Worm (Caenorhabditis elegans) whole organism, L4 larva: ENCODE measurements around the gene aex-2.
"Not testable (repeated sequence)": the region's sequence is repeated elsewhere in the genome, so short reads cannot be mapped to it uniquely, and the experiment has no call there.

Experiments used
- F49E8.2 ChIP-seq: sonication (generic microtip); optimal IDR thresholded peaks from 2 replicates; lab custom pipeline; 2016; ENCODE audit warnings: missing compliant biosample characterization, mild to moderate bottlenecking, missing genetic modification characterization, borderline replicate concordance
- T20F7.1 ChIP-seq: fragments of 200-800 bp; sonication (Bioruptor generic); optimal IDR thresholded peaks from 2 replicates; lab custom pipeline; 2018; ENCODE audit warnings: mild to moderate bottlenecking, missing genetic modification characterization, missing compliant biosample characterization
- Y5F2A.4 ChIP-seq: fragments of 200-800 bp; sonication (Bioruptor generic); optimal IDR thresholded peaks from 2 replicates; lab custom pipeline; 2018; ENCODE audit warnings: mild to moderate bottlenecking, missing genetic modification characterization, missing compliant biosample characterization
- ZK337.2 ChIP-seq: fragments of 200-800 bp; sonication (Bioruptor generic); IDR thresholded peaks from 2 replicates; pipeline ENCODE4 v1.3.6; 2022; ENCODE audit warnings: missing genetic modification reagents, missing genetic modification characterization, missing compliant biosample characterization
- ZK546.5 ChIP-seq, 2 experiments: sonication (generic microtip); optimal IDR thresholded peaks; 2 replicates each; lab custom pipeline; 2017; ENCODE audit warnings: missing biosample characterization in 2 of 2, missing genetic modification characterization in 2 of 2
- aha-1 ChIP-seq: fragments of 150-350 bp; peaks from one replicate; lab custom pipeline; 2014; ENCODE audit warnings: missing biosample characterization, missing genetic modification characterization
- aly-2 ChIP-seq: sonication (generic microtip); optimal IDR thresholded peaks from 2 replicates; lab custom pipeline; 2018; ENCODE audit warnings: missing biosample characterization, missing genetic modification characterization
- arid-1 ChIP-seq: fragments of 200-800 bp; sonication (Bioruptor generic); conservative IDR thresholded peaks from 2 replicates; pipeline ENCODE4 v1.3.6; 2022; ENCODE audit warnings: missing genetic modification reagents, missing genetic modification characterization, missing compliant biosample characterization
- ceh-44 ChIP-seq: fragments of 200-800 bp; sonication (Bioruptor generic); IDR thresholded peaks from 2 replicates; pipeline ENCODE4 v1.3.6; 2022; ENCODE audit warnings: missing genetic modification reagents, missing genetic modification characterization, missing compliant biosample characterization
- cey-2 ChIP-seq: sonication (generic microtip); optimal IDR thresholded peaks from 3 replicates; lab custom pipeline; 2017; ENCODE audit warnings: missing genetic modification characterization, mild to moderate bottlenecking, missing compliant biosample characterization, antibody characterized with exemption, borderline replicate concordance; ENCODE audit not compliant: insufficient read depth
- ctbp-1 ChIP-seq: fragments of 200-800 bp; sonication (Bioruptor generic); IDR thresholded peaks from 2 replicates; pipeline ENCODE4 v1.3.6; 2022; ENCODE audit warnings: missing genetic modification reagents, missing genetic modification characterization, missing compliant biosample characterization
- daf-19 ChIP-seq: fragments of 200-800 bp; sonication (Bioruptor generic); conservative IDR thresholded peaks from 2 replicates; pipeline ENCODE4 v1.3.6; 2022; ENCODE audit warnings: missing genetic modification characterization, missing compliant biosample characterization
- dmd-6 ChIP-seq: fragments of 200-800 bp; sonication (Bioruptor generic); IDR thresholded peaks from 2 replicates; pipeline ENCODE4 v1.3.6; 2022; ENCODE audit warnings: missing genetic modification reagents, missing genetic modification characterization, missing compliant biosample characterization
- dmd-8 ChIP-seq: fragments of 200-800 bp; sonication (Bioruptor generic); IDR thresholded peaks from 2 replicates; pipeline ENCODE4 v1.3.6; 2022; ENCODE audit warnings: missing genetic modification characterization, missing compliant biosample characterization
- dmd-9 ChIP-seq: fragments of 200-800 bp; sonication (Bioruptor generic); IDR thresholded peaks from 2 replicates; pipeline ENCODE4 v1.3.6; 2022; ENCODE audit warnings: missing genetic modification reagents, missing genetic modification characterization, missing compliant biosample characterization
- fkh-10 ChIP-seq: fragments of 150-350 bp; optimal IDR thresholded peaks from 2 replicates; lab custom pipeline; 2014; ENCODE audit warnings: missing biosample characterization, missing genetic modification reagents, missing genetic modification characterization
- hlh-11 ChIP-seq: fragments of 200-800 bp; sonication (Bioruptor generic); optimal IDR thresholded peaks from 2 replicates; lab custom pipeline; 2018; ENCODE audit warnings: mild to moderate bottlenecking, missing genetic modification characterization, missing compliant biosample characterization
- hlh-30 ChIP-seq: sonication (generic microtip); optimal IDR thresholded peaks from 2 replicates; lab custom pipeline; 2017; ENCODE audit warnings: antibody characterized with exemption, mild to moderate bottlenecking, missing genetic modification characterization, missing compliant biosample characterization; ENCODE audit not compliant: insufficient read depth
- hmg-1.1 ChIP-seq: fragments of 200-800 bp; sonication (Bioruptor generic); IDR thresholded peaks from 2 replicates; pipeline ENCODE4 v1.3.6; 2022; ENCODE audit warnings: missing genetic modification reagents, missing genetic modification characterization, missing compliant biosample characterization
- lim-7 ChIP-seq: fragments of 200-800 bp; sonication (Bioruptor generic); IDR thresholded peaks from 2 replicates; pipeline ENCODE4 v1.3.6; 2022; ENCODE audit warnings: missing genetic modification characterization, missing compliant biosample characterization
- lin-1 ChIP-seq: fragments of 200-800 bp; sonication (Bioruptor generic); IDR thresholded peaks from 2 replicates; pipeline ENCODE4 v1.3.6; 2022; ENCODE audit warnings: missing genetic modification reagents, missing genetic modification characterization, missing compliant biosample characterization
- lin-29 ChIP-seq: fragments of 200-800 bp; sonication (Bioruptor generic); IDR thresholded peaks from 2 replicates; pipeline ENCODE4 v1.3.6; 2022; ENCODE audit warnings: missing genetic modification reagents, missing genetic modification characterization, missing compliant biosample characterization
- lir-3 ChIP-seq: sonication (generic microtip); optimal IDR thresholded peaks from 2 replicates; lab custom pipeline; 2016; ENCODE audit warnings: mild to moderate bottlenecking, missing genetic modification characterization, missing compliant biosample characterization
- mdl-1 ChIP-seq, 2 experiments: fragments of 150-350 bp in 1 of 2; sonication (generic microtip) in 1 of 2; optimal IDR thresholded peaks; 2 replicates each; lab custom pipeline; 2014 to 2017; ENCODE audit warnings: missing biosample characterization in 2 of 2, missing genetic modification characterization in 2 of 2
- mdt-29 ChIP-seq: fragments of 200-800 bp; sonication (Bioruptor generic); IDR thresholded peaks from 2 replicates; pipeline ENCODE4 v1.3.6; 2022; ENCODE audit warnings: missing genetic modification reagents, missing genetic modification characterization, missing compliant biosample characterization
- nhr-10 ChIP-seq: fragments of 150-350 bp; optimal IDR thresholded peaks from 2 replicates; lab custom pipeline; 2014; ENCODE audit warnings: missing biosample characterization, missing genetic modification characterization
- nhr-11 ChIP-seq: fragments of 150-350 bp; optimal IDR thresholded peaks from 2 replicates; lab custom pipeline; 2014; ENCODE audit warnings: missing biosample characterization, missing genetic modification characterization
- nhr-111 ChIP-seq: fragments of 200-800 bp; sonication (Bioruptor generic); optimal IDR thresholded peaks from 2 replicates; lab custom pipeline; 2018; ENCODE audit warnings: mild to moderate bottlenecking, missing genetic modification characterization, missing compliant biosample characterization
- nhr-42 ChIP-seq: fragments of 200-800 bp; sonication (Bioruptor generic); IDR thresholded peaks from 2 replicates; pipeline ENCODE4 v1.3.6; 2022; ENCODE audit warnings: missing genetic modification characterization, missing compliant biosample characterization
- nhr-48 ChIP-seq: sonication (generic microtip); optimal IDR thresholded peaks from 2 replicates; lab custom pipeline; 2016; ENCODE audit warnings: mild to moderate bottlenecking, missing genetic modification characterization, missing compliant biosample characterization
- nhr-76 ChIP-seq: fragments of 150-350 bp; optimal IDR thresholded peaks from 2 replicates; lab custom pipeline; 2014; ENCODE audit warnings: missing biosample characterization, missing genetic modification characterization
- nhr-77 ChIP-seq: fragments of 150-350 bp; optimal IDR thresholded peaks from 2 replicates; lab custom pipeline; 2014; ENCODE audit warnings: missing biosample characterization, missing genetic modification characterization
- php-3 ChIP-seq: fragments of 200-800 bp; sonication (Bioruptor generic); IDR thresholded peaks from 2 replicates; pipeline ENCODE4 v1.3.6; 2022; ENCODE audit warnings: missing genetic modification reagents, missing genetic modification characterization, missing compliant biosample characterization
- set-16 ChIP-seq: fragments of 200-800 bp; sonication (Bioruptor generic); IDR thresholded peaks from 2 replicates; pipeline ENCODE4 v1.3.6; 2022; ENCODE audit warnings: missing genetic modification reagents, missing genetic modification characterization, missing compliant biosample characterization
- snpc-1.2 ChIP-seq: fragments of 200-800 bp; sonication (Bioruptor generic); IDR thresholded peaks from 2 replicates; pipeline ENCODE4 v1.3.6; 2022; ENCODE audit warnings: missing genetic modification reagents, missing genetic modification characterization, missing compliant biosample characterization
- tag-97 ChIP-seq: fragments of 200-800 bp; sonication (Bioruptor generic); IDR thresholded peaks from 2 replicates; pipeline ENCODE4 v1.3.6; 2022; ENCODE audit warnings: missing genetic modification characterization, missing compliant biosample characterization
- unc-39 ChIP-seq: sonication (generic microtip); optimal IDR thresholded peaks from 2 replicates; lab custom pipeline; 2017; ENCODE audit warnings: missing biosample characterization, missing genetic modification characterization
- vab-7 ChIP-seq: fragments of 200-800 bp; sonication (Bioruptor generic); IDR thresholded peaks from 2 replicates; pipeline ENCODE4 v1.3.6; 2022; ENCODE audit warnings: missing genetic modification reagents, missing genetic modification characterization, missing compliant biosample characterization
- zfp-2 ChIP-seq: sonication (generic microtip); optimal IDR thresholded peaks from 2 replicates; lab custom pipeline; 2016; ENCODE audit warnings: mild to moderate bottlenecking, missing genetic modification characterization, missing compliant biosample characterization
- zfp-3 ChIP-seq: fragments of 200-800 bp; sonication (Bioruptor generic); conservative IDR thresholded peaks from 2 replicates; pipeline ENCODE4 v1.3.6; 2022; ENCODE audit warnings: missing genetic modification reagents, missing genetic modification characterization, missing compliant biosample characterization
- zip-2 ChIP-seq: fragments of 150-350 bp; optimal IDR thresholded peaks from 2 replicates; lab custom pipeline; 2014; ENCODE audit warnings: missing biosample characterization, missing genetic modification characterization

The aex-2 gene

DNA sequence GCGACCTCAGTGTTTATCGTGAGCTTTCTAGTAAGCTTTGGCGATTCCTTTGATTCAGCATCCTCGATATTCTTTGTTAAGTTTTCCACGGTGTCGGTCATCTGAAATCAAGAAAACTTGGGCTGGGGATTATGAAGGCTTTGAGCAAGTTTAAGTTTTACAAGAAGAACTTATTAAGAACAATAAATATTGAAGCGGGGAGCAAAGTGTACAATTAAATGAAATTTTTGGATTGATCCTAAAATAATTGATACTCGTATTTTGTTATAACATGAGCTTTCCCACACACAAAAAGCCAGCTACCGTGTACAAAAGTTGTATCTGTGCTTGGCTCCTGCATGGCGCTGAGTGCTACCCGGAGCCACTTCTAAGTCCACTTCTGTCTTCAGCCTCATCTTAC, 18.0 kb downstream of the aex-2 start, which contains the start of gene F34H10.3:
F34H10.3 (minus strand) TSS at position 101 of the 400 bp plus-strand sequence.
- no peak for TF ChIP-seq fkh-10 (GFP tag; lab: Kevin White, UChicago)
- peak; percentile 11 for TF ChIP-seq aha-1 (tag; lab: Kevin White, UChicago)

ce11 chrX:9629552-9629951, 23.4 kb downstream of the aex-2 start:
- TF ChIP-seq F49E8.2 (tag; lab: Kevin White, UChicago) (no peak), lin-1 (GFP tag; lab: Robert Waterston, UW) (no peak), vab-7 (no peak), dmd-6 (no peak), Y5F2A.4 (GFP tag; lab: Kevin White, UChicago) (no peak), T20F7.1 (GFP tag; lab: Kevin White, UChicago) (no peak), aly-2 (tag; lab: Kevin White, UChicago) (no peak), lin-29 (no peak), nhr-76 (tag; lab: Kevin White, UChicago) (no peak), hmg-1.1 (GFP tag; lab: Robert Waterston, UW) (no peak), snpc-1.2 (GFP tag; lab: Robert Waterston, UW) (no peak), daf-19 (GFP tag; lab: Robert Waterston, UW) (no peak), ctbp-1 (no peak), mdl-1 (tag; optimal IDR thresholded peaks at IDR 0.05; lab: Kevin White, UChicago) (no peak), lim-7 (GFP tag; lab: Robert Waterston, UW) (no peak), hlh-11 (no peak), ZK546.5 (tag; optimal IDR thresholded peaks at IDR 0.05; lab: Kevin White, UChicago) (no peak), cey-2 (tag; lab: Kevin White, UChicago) (no peak), nhr-77 (tag; lab: Kevin White, UChicago) (no peak), set-16 (GFP tag; lab: Robert Waterston, UW) (no peak)

ce11 chrX:9627164-9627563, 25.8 kb downstream of the aex-2 start:
- TF ChIP-seq php-3 = peak; percentile 53; the same call in 1 of the 2 replicates
- 0 out of 2 replicates have a peak, but pooled peaks have one; percentile 9 for TF ChIP-seq vab-7
- TF ChIP-seq dmd-8 (GFP tag; lab: Robert Waterston, UW) = peak; percentile 66; the same call in 1 of the 2 replicates
- TF ChIP-seq dmd-9 (GFP tag; lab: Robert Waterston, UW) = peak; percentile 73; the same call in 1 of the 2 replicates
- 0 out of 2 replicates have a peak, but pooled peaks have one; percentile 17 for TF ChIP-seq dmd-6
- 0 out of 2 replicates have a peak, but pooled peaks have one; percentile 19 for TF ChIP-seq tag-97 (GFP tag; lab: Robert Waterston, UW)
- TF ChIP-seq mdt-29 = 0 out of 2 replicates have a peak, but pooled peaks have one; percentile 18
- TF ChIP-seq, all 104 proteins: peak for 7; not testable (repeated sequence) for 97

DNA sequence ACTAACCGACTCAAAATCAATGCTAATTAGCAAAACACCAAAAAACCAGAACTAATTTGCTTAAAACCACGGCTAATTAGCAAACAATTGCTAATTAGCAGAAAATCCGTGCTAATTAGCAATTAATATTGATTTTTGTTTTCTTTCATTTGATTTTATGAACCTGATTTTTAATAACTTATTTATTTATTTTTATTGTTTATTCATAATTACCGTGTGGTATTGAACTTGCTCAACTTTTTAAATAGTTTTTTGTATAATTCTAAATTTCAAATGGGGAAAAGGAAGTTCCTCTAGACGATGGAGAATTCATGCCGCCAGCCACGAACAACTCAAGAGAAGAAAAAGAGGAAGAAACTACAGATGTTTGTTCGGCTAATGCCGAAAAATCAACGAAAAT, 27.1 kb downstream of the aex-2 start, which contains the start of gene F34H10.1:
F34H10.1 (plus strand) TSS at position 301 of the 400 bp plus-strand sequence.
- not testable (repeated sequence) for TF ChIP-seq unc-39 (tag; lab: Kevin White, UChicago); php-3; hmg-1.1 (GFP tag; lab: Robert Waterston, UW)

ce11 chrX:9622609-9623008, 30.3 kb downstream of the aex-2 start:
- TF ChIP-seq ZK546.5 (tag; optimal IDR thresholded peaks at IDR 0.05; lab: Kevin White, UChicago) = no peak
- TF ChIP-seq ZK337.2 = peak; percentile 60; the same call in 1 of the 2 replicates
- TF ChIP-seq lir-3 (tag; lab: Kevin White, UChicago) = peak; percentile 59
- TF ChIP-seq ctbp-1 = 0 out of 2 replicates have a peak, but pooled peaks have one; percentile 33
- no peak for TF ChIP-seq nhr-11
- TF ChIP-seq hlh-30 = peak; percentile 41
- 0 out of 2 replicates have a peak, but pooled peaks have one; percentile 20 for TF ChIP-seq ceh-44 (GFP tag; lab: Robert Waterston, UW)
- TF ChIP-seq nhr-111 (GFP tag; lab: Kevin White, UChicago) = peak; percentile 5
- TF ChIP-seq nhr-77 (tag; lab: Kevin White, UChicago) = no peak
- peak; percentile 82 for TF ChIP-seq vab-7
- TF ChIP-seq nhr-42 (GFP tag; lab: Robert Waterston, UW) = no peak
- no peak for TF ChIP-seq Y5F2A.4 (GFP tag; lab: Kevin White, UChicago)
- TF ChIP-seq zfp-3 (GFP tag; lab: Robert Waterston, UW) = 0 out of 2 replicates have a peak, but pooled peaks have one; percentile 9
- TF ChIP-seq arid-1 = peak; percentile 53
- TF ChIP-seq nhr-10 (tag; lab: Kevin White, UChicago) = no peak
- peak; percentile 51 for TF ChIP-seq hmg-1.1 (GFP tag; lab: Robert Waterston, UW)
- peak; percentile 35 for TF ChIP-seq F49E8.2 (tag; lab: Kevin White, UChicago)
- TF ChIP-seq zip-2 (tag; lab: Kevin White, UChicago) = peak; percentile 61
- peak; percentile 35 for TF ChIP-seq nhr-48 (tag; lab: Kevin White, UChicago)
- TF ChIP-seq mdt-29 = peak; percentile 57; the same call in 1 of the 2 replicates
- no peak for TF ChIP-seq cey-2 (tag; lab: Kevin White, UChicago)
- no peak for TF ChIP-seq zfp-2
